Worm (Caenorhabditis elegans): ENCODE data around the gene dod-17.

DNA sequence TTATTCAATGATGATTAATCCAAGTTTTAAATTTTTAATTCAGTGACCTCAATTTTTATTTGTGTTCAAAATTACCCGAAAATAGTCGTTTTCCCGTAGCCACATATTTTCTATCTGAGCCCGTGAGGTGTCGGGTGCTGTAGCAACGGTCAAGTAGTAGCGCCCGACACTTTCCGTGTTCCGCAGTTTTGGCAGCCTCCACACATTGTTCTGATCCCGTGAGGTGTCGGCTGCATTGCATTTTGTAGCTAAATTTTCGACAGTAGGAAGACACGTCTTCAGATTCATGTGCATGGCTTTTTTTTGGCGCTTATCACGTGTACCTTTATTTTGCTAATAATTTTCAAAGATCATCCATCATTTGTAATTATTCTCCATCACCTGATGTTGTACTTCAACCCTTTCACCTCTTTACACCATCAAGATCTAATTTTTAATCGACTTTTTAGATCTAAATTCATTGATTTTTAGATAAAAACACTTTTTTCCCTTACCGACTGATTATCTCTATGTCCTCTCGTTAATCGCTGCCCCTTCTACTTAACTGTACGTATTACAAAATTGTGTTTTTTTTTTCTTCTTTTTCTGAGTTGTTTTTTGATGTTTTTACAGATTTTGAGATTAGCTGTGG is 37.7 kb downstream of the dod-17 start:
- no peak for TF ChIP-seq med-1 (GFP tag; optimal IDR thresholded peaks at IDR 0.05; ENCODE audit: insufficient read depth)
- no peak for TF ChIP-seq cog-1 (tag; optimal IDR thresholded peaks at IDR 0.05)
- TF ChIP-seq ztf-23 (GFP tag; IDR thresholded peaks at IDR 0.05) = no peak
- no peak for TF ChIP-seq flt-1 (GFP tag; IDR thresholded peaks at IDR 0.05)
- TF ChIP-seq ref-1 (GFP tag; conservative IDR thresholded peaks at IDR 0.05) = no peak
